Worm (Caenorhabditis elegans) whole organism, early embryonic: ENCODE data around the gene pmp-4.

Experiments used
- B0310.2 ChIP-seq: sonication (generic microtip); optimal IDR thresholded peaks from 2 replicates; lab custom pipeline; 2016; ENCODE audit warnings: mild to moderate bottlenecking, missing genetic modification characterization, missing compliant biosample characterization
- F13C5.2 ChIP-seq: sonication (generic microtip); optimal IDR thresholded peaks from 2 replicates; lab custom pipeline; 2017; ENCODE audit warnings: mild to moderate bottlenecking, missing genetic modification characterization, inconsistent platforms, missing compliant biosample characterization
- aly-1 ChIP-seq: sonication (generic microtip); optimal IDR thresholded peaks from 2 replicates; lab custom pipeline; 2016; ENCODE audit warnings: missing genetic modification characterization, missing compliant biosample characterization
- ama-1 ChIP-seq: fragments of 150-350 bp; optimal IDR thresholded peaks from 2 replicates; lab custom pipeline; 2014
- ceh-13 ChIP-seq: fragments of 200-800 bp; sonication (Bioruptor generic); optimal IDR thresholded peaks from 2 replicates; lab custom pipeline; 2018; ENCODE audit warnings: mild to moderate bottlenecking, missing genetic modification characterization, missing compliant biosample characterization
- ceh-36 ChIP-seq: sonication (generic microtip); optimal IDR thresholded peaks from 2 replicates; lab custom pipeline; 2016; ENCODE audit warnings: missing genetic modification characterization, inconsistent platforms, missing compliant biosample characterization
- ets-7 ChIP-seq: sonication (generic microtip); optimal IDR thresholded peaks from 2 replicates; lab custom pipeline; 2016; ENCODE audit warnings: missing genotype, missing genetic modification characterization, missing compliant biosample characterization
- flt-1 ChIP-seq: fragments of 200-800 bp; sonication (Bioruptor generic); IDR thresholded peaks from 2 replicates; pipeline ENCODE4 v1.3.6; 2022; ENCODE audit warnings: missing genetic modification characterization, missing compliant biosample characterization
- hmbx-1 ChIP-seq: sonication (generic microtip); optimal IDR thresholded peaks from 2 replicates; lab custom pipeline; 2016; ENCODE audit warnings: mild to moderate bottlenecking, missing genetic modification characterization, missing compliant biosample characterization
- hmg-4 ChIP-seq: fragments of 200-800 bp; sonication (Bioruptor generic); optimal IDR thresholded peaks from 2 replicates; lab custom pipeline; 2018; ENCODE audit warnings: mild to moderate bottlenecking, missing genetic modification characterization, missing compliant biosample characterization
- hnd-1 ChIP-seq: sonication (generic microtip); optimal IDR thresholded peaks from 2 replicates; lab custom pipeline; 2016; ENCODE audit warnings: missing genetic modification characterization, missing compliant biosample characterization
- pes-1 ChIP-seq: fragments of 200-800 bp; sonication (Bioruptor generic); IDR thresholded peaks from 2 replicates; pipeline ENCODE4 v1.3.6; 2022; ENCODE audit warnings: missing genetic modification reagents, missing genetic modification characterization, missing compliant biosample characterization
- scrt-1 ChIP-seq: fragments of 200-800 bp; sonication (Bioruptor generic); IDR thresholded peaks from 2 replicates; pipeline ENCODE4 v1.3.6; 2022; ENCODE audit warnings: missing genetic modification characterization, missing compliant biosample characterization
- sea-1 ChIP-seq: fragments of 200-800 bp; sonication (Bioruptor generic); conservative IDR thresholded peaks from 2 replicates; pipeline ENCODE4 v1.3.6; 2022; ENCODE audit warnings: missing genetic modification characterization, missing compliant biosample characterization
- tbx-11 ChIP-seq: fragments of 200-800 bp; sonication (Bioruptor generic); IDR thresholded peaks from 2 replicates; pipeline ENCODE4 v1.3.6; 2022; ENCODE audit warnings: missing genetic modification characterization, missing compliant biosample characterization
- tbx-37 ChIP-seq: fragments of 200-800 bp; sonication (Bioruptor generic); conservative IDR thresholded peaks from 2 replicates; pipeline ENCODE4 v1.3.6; 2022; ENCODE audit warnings: missing genetic modification reagents, missing genetic modification characterization, missing compliant biosample characterization
- tra-4 ChIP-seq: sonication (generic microtip); optimal IDR thresholded peaks from 2 replicates; lab custom pipeline; 2017; ENCODE audit warnings: missing genetic modification characterization, missing compliant biosample characterization

The pmp-4 gene

ce11 chrIV:17368292-17368691 is 37.1 kb downstream of the pmp-4 start, which contains the start of gene trh-1:
Gene trh-1, plus strand, starts transcription at chrIV:17368592.
- TF ChIP-seq ama-1 (lab: Kevin White, UChicago) (no peak), hnd-1 (tag; lab: Kevin White, UChicago) (no peak)

- TF ChIP-seq ceh-13 (GFP tag; lab: Kevin White, UChicago) (no peak), ets-7 (tag; lab: Kevin White, UChicago) (no peak), F13C5.2 (tag; lab: Kevin White, UChicago) (no peak), aly-1 (tag; lab: Kevin White, UChicago) (no peak), scrt-1 (GFP tag; lab: Robert Waterston, UW) (no peak), tra-4 (tag; lab: Kevin White, UChicago) (no peak), hmg-4 (GFP tag; lab: Kevin White, UChicago) (no peak), tbx-11 (GFP tag; lab: Robert Waterston, UW) (no peak), sea-1 (GFP tag; lab: Robert Waterston, UW) (no peak), ama-1 (lab: Kevin White, UChicago) (no peak), hmbx-1 (tag; lab: Kevin White, UChicago) (no peak), pes-1 (GFP tag; lab: Robert Waterston, UW) (no peak), hnd-1 (tag; lab: Kevin White, UChicago) (no peak), B0310.2 (tag; lab: Kevin White, UChicago) (no peak)
Measured at ce11 chrIV:17367294-17367693, 38.1 kb downstream of the pmp-4 start, which contains the start of gene zipt-17. Gene zipt-17, minus strand, starts transcription at chrIV:17367394.

ce11 chrIV:17361143-17361542 is 44.3 kb downstream of the pmp-4 start, which contains the start of gene clec-202:
Gene clec-202, plus strand, starts transcription at chrIV:17361443.
- no peak for TF ChIP-seq hmg-4 (GFP tag; lab: Kevin White, UChicago)
- no peak for TF ChIP-seq B0310.2 (tag; lab: Kevin White, UChicago)
- TF ChIP-seq scrt-1 (GFP tag; lab: Robert Waterston, UW): no peak
- TF ChIP-seq tra-4 (tag; lab: Kevin White, UChicago): no peak
- no peak for TF ChIP-seq flt-1
- no peak for TF ChIP-seq pes-1 (GFP tag; lab: Robert Waterston, UW)
- no peak for TF ChIP-seq aly-1 (tag; lab: Kevin White, UChicago)
- no peak for TF ChIP-seq ceh-36 (tag; lab: Kevin White, UChicago)
- TF ChIP-seq ets-7 (tag; lab: Kevin White, UChicago): no peak
- no peak for TF ChIP-seq ama-1 (lab: Kevin White, UChicago)
- TF ChIP-seq sea-1 (GFP tag; lab: Robert Waterston, UW): no peak
- no peak for TF ChIP-seq tbx-37 (GFP tag; lab: Robert Waterston, UW)
- TF ChIP-seq hnd-1 (tag; lab: Kevin White, UChicago): no peak
- TF ChIP-seq hmbx-1 (tag; lab: Kevin White, UChicago): no peak
- TF ChIP-seq F13C5.2 (tag; lab: Kevin White, UChicago): no peak
- TF ChIP-seq ceh-13 (GFP tag; lab: Kevin White, UChicago): no peak
- no peak for TF ChIP-seq tbx-11 (GFP tag; lab: Robert Waterston, UW)
